Fruit fly (Drosophila melanogaster): ENCODE data around the gene Gmd.

dm6 chr2L:5025557-5025956 lies 48.7 kb upstream of the Gmd start:
- TF ChIP-seq gl (tag; optimal IDR thresholded peaks at IDR 0.05) (no peak), EcR (GFP tag; optimal IDR thresholded peaks at IDR 0.05) (no peak), rn (GFP tag; IDR thresholded peaks at IDR 0.05) (no peak), CG8301 (tag; optimal IDR thresholded peaks at IDR 0.05) (no peak), fd96Ca (GFP tag; IDR thresholded peaks at IDR 0.05) (no peak), D1 (tag; optimal IDR thresholded peaks at IDR 0.05) (no peak), CG8159 (tag; optimal IDR thresholded peaks at IDR 0.05) (no peak)
